Fruit fly (Drosophila melanogaster): ENCODE measurements around the gene squ.

squ gene

DNA sequence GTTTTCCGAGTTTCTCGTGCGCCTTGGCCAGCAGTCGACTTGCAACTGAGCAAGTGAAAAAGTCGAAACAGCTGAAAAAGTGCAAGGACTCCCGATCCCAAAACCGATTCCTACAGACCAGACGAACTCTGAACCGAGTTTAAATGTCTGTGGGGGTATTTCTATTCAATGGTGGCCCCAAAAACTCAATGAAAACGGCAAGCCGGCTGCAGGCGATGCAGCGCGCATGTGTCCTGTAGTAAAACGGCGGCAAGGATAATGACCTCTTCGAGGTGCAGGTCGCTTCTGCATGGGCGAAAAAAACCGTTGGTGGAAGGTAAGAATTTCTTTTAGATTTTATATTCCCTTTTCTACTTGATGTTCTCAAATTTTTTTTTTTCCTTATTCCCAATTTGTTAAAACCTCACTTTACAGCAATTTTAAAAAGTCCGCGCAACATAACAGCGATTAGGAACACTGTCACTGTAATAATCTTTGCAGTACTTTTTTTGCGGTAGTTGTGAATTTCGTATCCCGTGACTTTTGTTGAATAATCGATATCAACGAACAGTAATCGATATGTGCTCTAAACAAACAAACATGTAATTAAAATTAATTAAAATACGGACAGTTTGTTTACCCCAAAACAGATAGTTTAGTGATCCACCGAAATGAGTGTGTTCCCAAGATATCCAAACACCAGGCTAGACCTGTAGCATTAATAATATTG lies 3.0 kb upstream of the squ start, which contains the start of the genes Trpgamma and her (continued):
- no peak for TF ChIP-seq CG12942 (GFP tag; optimal IDR thresholded peaks at IDR 0.05)
- no peak for TF ChIP-seq en (GFP tag; optimal IDR thresholded peaks at IDR 0.05)
- no peak for TF ChIP-seq Antp (GFP tag; optimal IDR thresholded peaks at IDR 0.05)
- TF ChIP-seq CG12104 (GFP tag; optimal IDR thresholded peaks at IDR 0.05), result no peak
- TF ChIP-seq org-1 (GFP tag; optimal IDR thresholded peaks at IDR 0.05), result no peak
- TF ChIP-seq al (GFP tag; IDR thresholded peaks at IDR 0.05), result no peak
- TF ChIP-seq gcm2 (GFP tag; optimal IDR thresholded peaks at IDR 0.05), result no peak
- no peak for TF ChIP-seq Aef1 (GFP tag; IDR thresholded peaks at IDR 0.05)
- no peak for TF ChIP-seq CG9797 (GFP tag; optimal IDR thresholded peaks at IDR 0.05)
- no peak for TF ChIP-seq Jarid2 (GFP tag; optimal IDR thresholded peaks at IDR 0.05)
- TF ChIP-seq ttk (GFP tag; IDR thresholded peaks at IDR 0.05), result no peak
- TF ChIP-seq nom (GFP tag; optimal IDR thresholded peaks at IDR 0.05), result no peak
- TF ChIP-seq CG11695 (GFP tag; IDR thresholded peaks at IDR 0.05), result no peak
- no peak for TF ChIP-seq wdn (GFP tag; IDR thresholded peaks at IDR 0.05)
- TF ChIP-seq danr (GFP tag; IDR thresholded peaks at IDR 0.05), result no peak
- peak; percentile 95 for TF ChIP-seq Dll (GFP tag; IDR thresholded peaks at IDR 0.05; ENCODE audit: partially characterized antibody)
- no peak for TF ChIP-seq sqz (GFP tag; optimal IDR thresholded peaks at IDR 0.05)
- no peak for TF ChIP-seq ind (GFP tag; optimal IDR thresholded peaks at IDR 0.05)
- no peak for TF ChIP-seq jing (GFP tag; optimal IDR thresholded peaks at IDR 0.05)
- TF ChIP-seq Nf-YC (tag; optimal IDR thresholded peaks at IDR 0.05), result no peak
- peak in 1 of 2 experiments; percentile 7 for TF ChIP-seq bsh (GFP tag; optimal IDR thresholded peaks at IDR 0.05)
- no peak for TF ChIP-seq fd3F (GFP tag; optimal IDR thresholded peaks at IDR 0.05)
- TF ChIP-seq lola (GFP tag; optimal IDR thresholded peaks at IDR 0.05), result no peak
- no peak for TF ChIP-seq Dad (GFP tag; optimal IDR thresholded peaks at IDR 0.05)
- TF ChIP-seq BEAF-32 (GFP tag; optimal IDR thresholded peaks at IDR 0.05), result peak; percentile 90
- TF ChIP-seq CG9609 (GFP tag; optimal IDR thresholded peaks at IDR 0.05), result no peak
- TF ChIP-seq CG13287 (GFP tag; IDR thresholded peaks at IDR 0.05; ENCODE audit: partially characterized antibody), result peak; percentile 97
- no peak for TF ChIP-seq Six4 (GFP tag; optimal IDR thresholded peaks at IDR 0.05)
- TF ChIP-seq CG3281 (GFP tag; optimal IDR thresholded peaks at IDR 0.05), result no peak
- no peak for TF ChIP-seq Hand (GFP tag; optimal IDR thresholded peaks at IDR 0.05)
- no peak for TF ChIP-seq CG8478 (optimal IDR thresholded peaks at IDR 0.05)
- TF ChIP-seq CG8290 (GFP tag; optimal IDR thresholded peaks at IDR 0.05), result peak; percentile 22
- TF ChIP-seq CG8290 (tag; optimal IDR thresholded peaks at IDR 0.05), result peak in 1 of 2 experiments; percentile 65
- peak; percentile 94 for TF ChIP-seq Dp (GFP tag; optimal IDR thresholded peaks at IDR 0.05)
- no peak for TF ChIP-seq CG34422 (GFP tag; IDR thresholded peaks at IDR 0.05)
- no peak for TF ChIP-seq croc (GFP tag; conservative IDR thresholded peaks at IDR 0.05)
- TF ChIP-seq Taf1 (GFP tag; IDR thresholded peaks at IDR 0.05), result no peak
- peak; percentile 33 for TF ChIP-seq HmgD (GFP tag; optimal IDR thresholded peaks at IDR 0.05)
- no peak for TF ChIP-seq dati (GFP tag; IDR thresholded peaks at IDR 0.05)
- TF ChIP-seq peb (GFP tag; IDR thresholded peaks at IDR 0.05), result no peak
- TF ChIP-seq slbo (GFP tag; IDR thresholded peaks at IDR 0.05), result no peak
- TF ChIP-seq Fer1 (GFP tag; optimal IDR thresholded peaks at IDR 0.05), result no peak
- TF ChIP-seq Stat92E (GFP tag; optimal IDR thresholded peaks at IDR 0.05), result no peak
- TF ChIP-seq vvl (GFP tag; IDR thresholded peaks at IDR 0.05), result 0 out of 2 replicates have a peak, but pooled peaks have one; percentile 46
- TF ChIP-seq lab (GFP tag; optimal IDR thresholded peaks at IDR 0.05), result no peak
- peak; percentile 87 for TF ChIP-seq Doc3 (GFP tag; IDR thresholded peaks at IDR 0.05; ENCODE audit: partially characterized antibody)
- TF ChIP-seq HmgZ (tag; optimal IDR thresholded peaks at IDR 0.05), result peak; percentile 72
- peak; percentile 5 for TF ChIP-seq Vsx1 (GFP tag; optimal IDR thresholded peaks at IDR 0.05)
- TF ChIP-seq nau (GFP tag; optimal IDR thresholded peaks at IDR 0.05), result no peak
- no peak for TF ChIP-seq CG16815 (GFP tag; optimal IDR thresholded peaks at IDR 0.05)

Measured in whole organism, embryonic.